Worm (Caenorhabditis elegans) whole organism, early embryonic: ENCODE results near the gene bcl-7.
A peak's percentile ranks its signal among the peaks of the same experiment; 100 is the strongest.

Experiments
- B0310.2 ChIP-seq: sonication (generic microtip); optimal IDR thresholded peaks from 2 replicates; lab custom pipeline; 2016; ENCODE audit warnings: mild to moderate bottlenecking, missing genetic modification characterization, missing compliant biosample characterization
- F13C5.2 ChIP-seq: sonication (generic microtip); optimal IDR thresholded peaks from 2 replicates; lab custom pipeline; 2017; ENCODE audit warnings: mild to moderate bottlenecking, missing genetic modification characterization, inconsistent platforms, missing compliant biosample characterization
- aly-1 ChIP-seq: sonication (generic microtip); optimal IDR thresholded peaks from 2 replicates; lab custom pipeline; 2016; ENCODE audit warnings: missing genetic modification characterization, missing compliant biosample characterization
- ama-1 ChIP-seq: fragments of 150-350 bp; optimal IDR thresholded peaks from 2 replicates; lab custom pipeline; 2014
- ceh-13 ChIP-seq: fragments of 200-800 bp; sonication (Bioruptor generic); optimal IDR thresholded peaks from 2 replicates; lab custom pipeline; 2018; ENCODE audit warnings: mild to moderate bottlenecking, missing genetic modification characterization, missing compliant biosample characterization
- ceh-36 ChIP-seq: sonication (generic microtip); optimal IDR thresholded peaks from 2 replicates; lab custom pipeline; 2016; ENCODE audit warnings: missing genetic modification characterization, inconsistent platforms, missing compliant biosample characterization
- ets-7 ChIP-seq: sonication (generic microtip); optimal IDR thresholded peaks from 2 replicates; lab custom pipeline; 2016; ENCODE audit warnings: missing genotype, missing genetic modification characterization, missing compliant biosample characterization
- flt-1 ChIP-seq: fragments of 200-800 bp; sonication (Bioruptor generic); IDR thresholded peaks from 2 replicates; pipeline ENCODE4 v1.3.6; 2022; ENCODE audit warnings: missing genetic modification characterization, missing compliant biosample characterization
- hmbx-1 ChIP-seq: sonication (generic microtip); optimal IDR thresholded peaks from 2 replicates; lab custom pipeline; 2016; ENCODE audit warnings: mild to moderate bottlenecking, missing genetic modification characterization, missing compliant biosample characterization
- hmg-4 ChIP-seq: fragments of 200-800 bp; sonication (Bioruptor generic); optimal IDR thresholded peaks from 2 replicates; lab custom pipeline; 2018; ENCODE audit warnings: mild to moderate bottlenecking, missing genetic modification characterization, missing compliant biosample characterization
- hnd-1 ChIP-seq: sonication (generic microtip); optimal IDR thresholded peaks from 2 replicates; lab custom pipeline; 2016; ENCODE audit warnings: missing genetic modification characterization, missing compliant biosample characterization
- pes-1 ChIP-seq: fragments of 200-800 bp; sonication (Bioruptor generic); IDR thresholded peaks from 2 replicates; pipeline ENCODE4 v1.3.6; 2022; ENCODE audit warnings: missing genetic modification reagents, missing genetic modification characterization, missing compliant biosample characterization
- scrt-1 ChIP-seq: fragments of 200-800 bp; sonication (Bioruptor generic); IDR thresholded peaks from 2 replicates; pipeline ENCODE4 v1.3.6; 2022; ENCODE audit warnings: missing genetic modification characterization, missing compliant biosample characterization
- sea-1 ChIP-seq: fragments of 200-800 bp; sonication (Bioruptor generic); conservative IDR thresholded peaks from 2 replicates; pipeline ENCODE4 v1.3.6; 2022; ENCODE audit warnings: missing genetic modification characterization, missing compliant biosample characterization
- tbx-11 ChIP-seq: fragments of 200-800 bp; sonication (Bioruptor generic); IDR thresholded peaks from 2 replicates; pipeline ENCODE4 v1.3.6; 2022; ENCODE audit warnings: missing genetic modification characterization, missing compliant biosample characterization
- tbx-37 ChIP-seq: fragments of 200-800 bp; sonication (Bioruptor generic); conservative IDR thresholded peaks from 2 replicates; pipeline ENCODE4 v1.3.6; 2022; ENCODE audit warnings: missing genetic modification reagents, missing genetic modification characterization, missing compliant biosample characterization
- tra-4 ChIP-seq: sonication (generic microtip); optimal IDR thresholded peaks from 2 replicates; lab custom pipeline; 2017; ENCODE audit warnings: missing genetic modification characterization, missing compliant biosample characterization

Gene bcl-7

ce11 chrIII:5900709-5901108, 25.2 kb upstream of the bcl-7 start:
- TF ChIP-seq tbx-11 (GFP tag; lab: Robert Waterston, UW): no peak

- TF ChIP-seq tbx-11 (GFP tag; lab: Robert Waterston, UW) (no peak), hnd-1 (tag; lab: Kevin White, UChicago) (no peak), ceh-13 (GFP tag; lab: Kevin White, UChicago) (no peak), ama-1 (lab: Kevin White, UChicago) (no peak), F13C5.2 (tag; lab: Kevin White, UChicago) (no peak), hmbx-1 (tag; lab: Kevin White, UChicago) (no peak), pes-1 (GFP tag; lab: Robert Waterston, UW) (no peak), tbx-37 (GFP tag; lab: Robert Waterston, UW) (no peak), ceh-36 (tag; lab: Kevin White, UChicago) (no peak), flt-1 (GFP tag; lab: Robert Waterston, UW) (no peak), sea-1 (GFP tag; lab: Robert Waterston, UW) (no peak), tra-4 (tag; lab: Kevin White, UChicago) (no peak), scrt-1 (GFP tag; lab: Robert Waterston, UW) (no peak), aly-1 (tag; lab: Kevin White, UChicago) (no peak), hmg-4 (GFP tag; lab: Kevin White, UChicago) (no peak)
Observed at ce11 chrIII:5902558-5902957, 23.3 kb upstream of the bcl-7 start.

ce11 chrIII:5906059-5906458, 19.8 kb upstream of the bcl-7 start, which contains the start of gene dpff-1:
dpff-1 (minus strand) TSS chrIII:5906346.
- no peak for TF ChIP-seq ama-1 (lab: Kevin White, UChicago)
- peak; percentile 23 for TF ChIP-seq F13C5.2 (tag; lab: Kevin White, UChicago)

ce11 chrIII:5906749-5907148, 19.1 kb upstream of the bcl-7 start, which contains the start of gene erd-2.2:
erd-2.2 (plus strand) TSS chrIII:5907049.
- TF ChIP-seq ceh-36 (tag; lab: Kevin White, UChicago): no peak
- TF ChIP-seq B0310.2 (tag; lab: Kevin White, UChicago): no peak
- no peak for TF ChIP-seq sea-1 (GFP tag; lab: Robert Waterston, UW)
- no peak for TF ChIP-seq hmg-4 (GFP tag; lab: Kevin White, UChicago)
- no peak for TF ChIP-seq ets-7 (tag; lab: Kevin White, UChicago)
- no peak for TF ChIP-seq F13C5.2 (tag; lab: Kevin White, UChicago)
- TF ChIP-seq flt-1 (GFP tag; lab: Robert Waterston, UW): no peak
- TF ChIP-seq pes-1 (GFP tag; lab: Robert Waterston, UW): no peak
- TF ChIP-seq tra-4 (tag; lab: Kevin White, UChicago): no peak
- TF ChIP-seq hmbx-1 (tag; lab: Kevin White, UChicago): no peak
- TF ChIP-seq aly-1 (tag; lab: Kevin White, UChicago): no peak

- no peak for TF ChIP-seq F13C5.2 (tag; lab: Kevin White, UChicago)
- no peak for TF ChIP-seq tbx-37 (GFP tag; lab: Robert Waterston, UW)
- no peak for TF ChIP-seq scrt-1 (GFP tag; lab: Robert Waterston, UW)
- no peak for TF ChIP-seq tbx-11 (GFP tag; lab: Robert Waterston, UW)
- no peak for TF ChIP-seq flt-1 (GFP tag; lab: Robert Waterston, UW)
- TF ChIP-seq sea-1 (GFP tag; lab: Robert Waterston, UW): no peak
- no peak for TF ChIP-seq ama-1 (lab: Kevin White, UChicago)
Observed at ce11 chrIII:5908408-5908807, 17.5 kb upstream of the bcl-7 start, which contains the start of gene C28H8.3. C28H8.3 (plus strand) TSS chrIII:5908700.

ce11 chrIII:5914717-5915116, 11.2 kb upstream of the bcl-7 start:
- TF ChIP-seq tbx-37 (GFP tag; lab: Robert Waterston, UW) (no peak), aly-1 (tag; lab: Kevin White, UChicago) (peak; percentile 23)

ce11 chrIII:5915926-5916325, 10.0 kb upstream of the bcl-7 start:
- TF ChIP-seq hnd-1 (tag; lab: Kevin White, UChicago): no peak
- TF ChIP-seq hmbx-1 (tag; lab: Kevin White, UChicago): no peak
- no peak for TF ChIP-seq B0310.2 (tag; lab: Kevin White, UChicago)
- TF ChIP-seq tbx-37 (GFP tag; lab: Robert Waterston, UW): no peak
- no peak for TF ChIP-seq ceh-36 (tag; lab: Kevin White, UChicago)
- no peak for TF ChIP-seq sea-1 (GFP tag; lab: Robert Waterston, UW)
- TF ChIP-seq ets-7 (tag; lab: Kevin White, UChicago): no peak
- no peak for TF ChIP-seq hmg-4 (GFP tag; lab: Kevin White, UChicago)
- no peak for TF ChIP-seq ama-1 (lab: Kevin White, UChicago)
- TF ChIP-seq pes-1 (GFP tag; lab: Robert Waterston, UW): no peak

- TF ChIP-seq flt-1 (GFP tag; lab: Robert Waterston, UW) (no peak), hmbx-1 (tag; lab: Kevin White, UChicago) (no peak), ets-7 (tag; lab: Kevin White, UChicago) (no peak), scrt-1 (GFP tag; lab: Robert Waterston, UW) (no peak), pes-1 (GFP tag; lab: Robert Waterston, UW) (no peak), hnd-1 (tag; lab: Kevin White, UChicago) (no peak), tra-4 (tag; lab: Kevin White, UChicago) (no peak), ceh-36 (tag; lab: Kevin White, UChicago) (no peak), tbx-37 (GFP tag; lab: Robert Waterston, UW) (no peak)
Observed at ce11 chrIII:5917365-5917958, 8.4 kb upstream of the bcl-7 start.
